Fruit fly (Drosophila melanogaster): Measurements from ENCODE around the gene CG4995.

Gene CG4995

DNA sequence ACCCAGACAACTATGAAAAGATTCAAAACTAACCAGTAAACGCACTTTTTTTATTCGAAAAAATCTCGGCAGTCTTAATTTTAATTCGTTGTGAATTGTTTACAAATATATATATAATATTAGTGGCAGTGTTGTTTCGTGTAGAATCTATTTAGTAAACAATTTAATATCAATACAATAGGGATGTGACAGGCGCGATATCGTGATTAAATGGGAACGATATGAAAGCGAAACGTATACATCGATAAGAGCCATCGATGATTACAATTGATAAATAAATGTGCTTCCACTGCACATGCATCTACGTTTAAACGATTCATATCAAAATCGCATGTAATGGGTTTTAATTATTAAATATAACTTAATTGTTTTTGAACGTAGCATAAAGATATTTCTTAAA, 44.9 kb upstream of the CG4995 start (continued):
- TF ChIP-seq hkb (optimal IDR thresholded peaks at IDR 0.05): no peak
- no peak for TF ChIP-seq hkb (GFP tag; IDR thresholded peaks at IDR 0.05)
- TF ChIP-seq Scr (GFP tag; IDR thresholded peaks at IDR 0.05; ENCODE audit: partially characterized antibody): peak; percentile 89
- TF ChIP-seq hb (GFP tag; IDR thresholded peaks at IDR 0.05; ENCODE audit: partially characterized antibody): peak; percentile 82
- TF ChIP-seq chinmo (GFP tag; IDR thresholded peaks at IDR 0.05; ENCODE audit: partially characterized antibody): peak; percentile 81; the same call in 1 of the 4 replicates
- peak; percentile 79 for TF ChIP-seq sna (GFP tag; IDR thresholded peaks at IDR 0.05; ENCODE audit: partially characterized antibody)
- TF ChIP-seq bbx (GFP tag; IDR thresholded peaks at IDR 0.05; ENCODE audit: partially characterized antibody): peak; percentile 96
- TF ChIP-seq CG7357 (GFP tag; IDR thresholded peaks at IDR 0.05): peak; percentile 93
- TF ChIP-seq rib (GFP tag; IDR thresholded peaks at IDR 0.05): no peak
- no peak for TF ChIP-seq ind (GFP tag; optimal IDR thresholded peaks at IDR 0.05)
- TF ChIP-seq exex (tag; optimal IDR thresholded peaks at IDR 0.05): no peak
- TF ChIP-seq nmo (GFP tag; optimal IDR thresholded peaks at IDR 0.05): peak; percentile 16
- TF ChIP-seq CG42726 (GFP tag; IDR thresholded peaks at IDR 0.05; ENCODE audit: partially characterized antibody): peak; percentile 97
- peak; percentile 96 for TF ChIP-seq Bgb (GFP tag; IDR thresholded peaks at IDR 0.05; ENCODE audit: partially characterized antibody)
- TF ChIP-seq B-H2 (GFP tag; optimal IDR thresholded peaks at IDR 0.05): peak; percentile 9
- TF ChIP-seq D (optimal IDR thresholded peaks at IDR 0.05): no peak
- no peak for TF ChIP-seq D (GFP tag; optimal IDR thresholded peaks at IDR 0.05)
- no peak for TF ChIP-seq CG33557 (GFP tag; optimal IDR thresholded peaks at IDR 0.05)
- TF ChIP-seq Med (GFP tag): peak; percentile 46
- peak; percentile 7 for TF ChIP-seq CG13424 (tag; optimal IDR thresholded peaks at IDR 0.05)
- TF ChIP-seq HmgZ (tag; optimal IDR thresholded peaks at IDR 0.05): peak; percentile 7
- no peak for TF ChIP-seq org-1 (GFP tag; optimal IDR thresholded peaks at IDR 0.05)
- no peak for TF ChIP-seq stc (GFP tag; IDR thresholded peaks at IDR 0.05)
- peak; percentile 92 for TF ChIP-seq ato (GFP tag; IDR thresholded peaks at IDR 0.05; ENCODE audit: partially characterized antibody)
- peak; percentile 59 for TF ChIP-seq stwl (tag; optimal IDR thresholded peaks at IDR 0.05)
- no peak for TF ChIP-seq CG4404 (GFP tag; IDR thresholded peaks at IDR 0.05)
- no peak for TF ChIP-seq luna (GFP tag; optimal IDR thresholded peaks at IDR 0.05)
- no peak for TF ChIP-seq PHDP (tag; optimal IDR thresholded peaks at IDR 0.05)
- peak; percentile 37; the same call in 1 of the 2 replicates for TF ChIP-seq MBD-R2 (GFP tag; IDR thresholded peaks at IDR 0.05)
- TF ChIP-seq dati (GFP tag; IDR thresholded peaks at IDR 0.05): no peak
- peak; percentile 85 for TF ChIP-seq CG14860 (GFP tag; IDR thresholded peaks at IDR 0.05; ENCODE audit: partially characterized antibody)
- TF ChIP-seq CG1603 (tag; optimal IDR thresholded peaks at IDR 0.05): peak; percentile 90
- no peak for TF ChIP-seq BtbVII (GFP tag; optimal IDR thresholded peaks at IDR 0.05)
- TF ChIP-seq inv (GFP tag; IDR thresholded peaks at IDR 0.05; ENCODE audit: partially characterized antibody): peak; percentile 93
- no peak for TF ChIP-seq MTF-1 (GFP tag; optimal IDR thresholded peaks at IDR 0.05; ENCODE audit: borderline replicate concordance)
- no peak for TF ChIP-seq ken (GFP tag; IDR thresholded peaks at IDR 0.05)
- peak; percentile 87 for TF ChIP-seq Sry-δ (GFP tag; optimal IDR thresholded peaks at IDR 0.05)
- TF ChIP-seq CG15073 (GFP tag; optimal IDR thresholded peaks at IDR 0.05): no peak
- TF ChIP-seq CG11695 (GFP tag; IDR thresholded peaks at IDR 0.05): no peak
- TF ChIP-seq Elba2 (GFP tag; optimal IDR thresholded peaks at IDR 0.05): no peak
- peak; percentile 96 for TF ChIP-seq amos (GFP tag; IDR thresholded peaks at IDR 0.05; ENCODE audit: partially characterized antibody)
- no peak for TF ChIP-seq CG6854 (GFP tag; optimal IDR thresholded peaks at IDR 0.05)
- TF ChIP-seq Tbp (GFP tag; optimal IDR thresholded peaks at IDR 0.05): no peak
- peak; percentile 42 for TF ChIP-seq CG2116 (GFP tag; optimal IDR thresholded peaks at IDR 0.05)
- no peak for TF ChIP-seq ewg (GFP tag; optimal IDR thresholded peaks at IDR 0.05)
- no peak for TF ChIP-seq CG8765 (GFP tag; IDR thresholded peaks at IDR 0.05)
- no peak for TF ChIP-seq CG13296 (GFP tag; optimal IDR thresholded peaks at IDR 0.05)
- peak; percentile 2 for TF ChIP-seq CG8290 (GFP tag; optimal IDR thresholded peaks at IDR 0.05)
- no peak for TF ChIP-seq CG8290 (tag; optimal IDR thresholded peaks at IDR 0.05)
- TF ChIP-seq Myb (GFP tag; optimal IDR thresholded peaks at IDR 0.05): no peak
- TF ChIP-seq CG2129 (GFP tag; IDR thresholded peaks at IDR 0.05; ENCODE audit: partially characterized antibody): peak; percentile 64; the same call in 1 of the 2 replicates
